Fruit fly (Drosophila melanogaster): ENCODE results near the gene rump.

The rump gene

DNA sequence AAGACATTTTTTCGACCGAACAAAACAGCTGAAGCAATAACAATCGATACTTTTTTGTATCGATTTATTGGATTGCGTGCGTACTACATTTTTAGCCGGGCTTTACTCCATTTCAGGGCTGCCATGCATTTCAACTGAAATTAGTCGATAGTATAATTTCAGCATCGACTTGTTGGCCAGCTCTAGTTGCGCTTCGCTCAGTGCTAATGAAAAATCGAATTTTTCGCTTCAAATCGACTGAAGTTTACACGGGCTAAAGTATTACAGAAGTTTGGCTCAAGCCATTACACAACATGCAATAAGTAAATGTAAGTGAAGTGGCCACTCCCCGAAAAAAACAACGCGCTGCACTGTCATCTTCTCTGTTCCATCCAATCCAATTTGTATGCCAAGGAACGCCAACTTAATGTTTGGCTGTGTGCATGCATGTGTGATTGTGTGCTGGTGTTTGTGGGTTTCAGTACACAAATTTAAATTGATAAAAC lies 5.8 kb upstream of the rump start, which contains the start of the genes mRpL47, CG8176 and Kdm3 (continued):
- TF ChIP-seq sima (GFP tag; optimal IDR thresholded peaks at IDR 0.05): no peak
- TF ChIP-seq Chrac-16 (GFP tag; optimal IDR thresholded peaks at IDR 0.05): peak; percentile 36
- peak; percentile 87 for TF ChIP-seq nmo (GFP tag; optimal IDR thresholded peaks at IDR 0.05)
- no peak for TF ChIP-seq D19B (GFP tag; optimal IDR thresholded peaks at IDR 0.05)
- peak; percentile 90 for TF ChIP-seq trem (tag; optimal IDR thresholded peaks at IDR 0.05)
- no peak for TF ChIP-seq bcd (GFP tag; optimal IDR thresholded peaks at IDR 0.05)
- peak; percentile 91 for TF ChIP-seq onecut (GFP tag; IDR thresholded peaks at IDR 0.05)
- peak; percentile 69 for TF ChIP-seq luna (GFP tag; optimal IDR thresholded peaks at IDR 0.05)
- TF ChIP-seq Hr3 (GFP tag; optimal IDR thresholded peaks at IDR 0.05): peak; percentile 48
- TF ChIP-seq CG18262 (tag; optimal IDR thresholded peaks at IDR 0.05): peak; percentile 43
- peak; percentile 61 for TF ChIP-seq Bteb2 (GFP tag; optimal IDR thresholded peaks at IDR 0.05)
- TF ChIP-seq zen2 (GFP tag; IDR thresholded peaks at IDR 0.05; ENCODE audit: partially characterized antibody): no peak
- TF ChIP-seq CG11696 (GFP tag; IDR thresholded peaks at IDR 0.05): no peak
- no peak for TF ChIP-seq h (optimal IDR thresholded peaks at IDR 0.05)
- no peak for TF ChIP-seq Atf6 (GFP tag; IDR thresholded peaks at IDR 0.05)
- no peak for TF ChIP-seq Asciz (GFP tag; optimal IDR thresholded peaks at IDR 0.05)
- no peak for TF ChIP-seq CG6689 (GFP tag; IDR thresholded peaks at IDR 0.05)
- TF ChIP-seq Doc2 (GFP tag; IDR thresholded peaks at IDR 0.05): no peak
- TF ChIP-seq NC2α (GFP tag; optimal IDR thresholded peaks at IDR 0.05): peak; percentile 32
- no peak for TF ChIP-seq croc (GFP tag; conservative IDR thresholded peaks at IDR 0.05)
- TF ChIP-seq CG10147 (GFP tag; optimal IDR thresholded peaks at IDR 0.05): peak; percentile 47
- TF ChIP-seq cato (GFP tag; optimal IDR thresholded peaks at IDR 0.05; ENCODE audit: borderline replicate concordance): no peak
- TF ChIP-seq Tbp (GFP tag; optimal IDR thresholded peaks at IDR 0.05): no peak
- no peak for TF ChIP-seq CG12299 (tag; optimal IDR thresholded peaks at IDR 0.05)
- TF ChIP-seq CG7928 (GFP tag; optimal IDR thresholded peaks at IDR 0.05): peak; percentile 98
- no peak for TF ChIP-seq hkb (optimal IDR thresholded peaks at IDR 0.05)
- no peak for TF ChIP-seq hkb (GFP tag; IDR thresholded peaks at IDR 0.05)
- TF ChIP-seq CG9876 (GFP tag; optimal IDR thresholded peaks at IDR 0.05): peak; percentile 86
- TF ChIP-seq HmgZ (tag; optimal IDR thresholded peaks at IDR 0.05): peak; percentile 95
- no peak for TF ChIP-seq Xrp1 (GFP tag; IDR thresholded peaks at IDR 0.05)
- no peak for TF ChIP-seq kay (GFP tag; optimal IDR thresholded peaks at IDR 0.05)
- TF ChIP-seq CG1602 (GFP tag; optimal IDR thresholded peaks at IDR 0.05): peak; percentile 38
- no peak for TF ChIP-seq CG31224 (GFP tag; IDR thresholded peaks at IDR 0.05)
- peak; percentile 26 for TF ChIP-seq pfk (GFP tag; optimal IDR thresholded peaks at IDR 0.05)
- TF ChIP-seq CG8359 (GFP tag; optimal IDR thresholded peaks at IDR 0.05; ENCODE audit: borderline replicate concordance): no peak
- TF ChIP-seq tna (GFP tag; IDR thresholded peaks at IDR 0.05; ENCODE audit: partially characterized antibody): no peak
- TF ChIP-seq cwo (GFP tag; optimal IDR thresholded peaks at IDR 0.05): no peak
- peak; percentile 60 for TF ChIP-seq CG9609 (GFP tag; optimal IDR thresholded peaks at IDR 0.05)
- no peak for TF ChIP-seq Elba2 (GFP tag; optimal IDR thresholded peaks at IDR 0.05)
- no peak for TF ChIP-seq sob (GFP tag; IDR thresholded peaks at IDR 0.05)
- no peak for TF ChIP-seq eve (GFP tag; optimal IDR thresholded peaks at IDR 0.05)
- TF ChIP-seq CG10209 (GFP tag; optimal IDR thresholded peaks at IDR 0.05): peak; percentile 15
- TF ChIP-seq CG8388 (GFP tag; optimal IDR thresholded peaks at IDR 0.05): no peak
- peak; percentile 37 for TF ChIP-seq CG5245 (GFP tag; optimal IDR thresholded peaks at IDR 0.05)
- TF ChIP-seq HLHmδ (GFP tag; optimal IDR thresholded peaks at IDR 0.05): no peak
- TF ChIP-seq vvl (GFP tag; IDR thresholded peaks at IDR 0.05): no peak
- TF ChIP-seq klu (GFP tag; IDR thresholded peaks at IDR 0.05): no peak
- TF ChIP-seq CG6683 (GFP tag; optimal IDR thresholded peaks at IDR 0.05): no peak
- no peak for TF ChIP-seq CG4404 (GFP tag; IDR thresholded peaks at IDR 0.05)
- TF ChIP-seq corto (GFP tag; optimal IDR thresholded peaks at IDR 0.05): no peak
- peak; percentile 71 for TF ChIP-seq Xbp1 (GFP tag; optimal IDR thresholded peaks at IDR 0.05)
- TF ChIP-seq PHDP (tag; optimal IDR thresholded peaks at IDR 0.05): peak; percentile 1
